Worm (Caenorhabditis elegans): Measurements from ENCODE around the gene F40G12.7.

F40G12.7 gene

ce11 chrV:14248654-14249053 lies 25.7 kb upstream of the F40G12.7 start, which contains the start of gene K02E11.6:
TSS of gene K02E11.6 (plus strand) at chrV:14248802.
- no peak for TF ChIP-seq ztf-29 (GFP tag; IDR thresholded peaks at IDR 0.05)
- no peak for TF ChIP-seq cog-1 (tag; optimal IDR thresholded peaks at IDR 0.05)
- TF ChIP-seq klf-2 (GFP tag; conservative IDR thresholded peaks at IDR 0.05): no peak

- TF ChIP-seq T22C8.4 (GFP tag; IDR thresholded peaks at IDR 0.05) (no peak), tab-1 (GFP tag; IDR thresholded peaks at IDR 0.05) (no peak), ref-1 (GFP tag; conservative IDR thresholded peaks at IDR 0.05) (no peak)
Measured at ce11 chrV:14252025-14252424, 22.3 kb upstream of the F40G12.7 start, which contains the start of gene K02E11.5. TSS of gene K02E11.5 (plus strand) at chrV:14252325.

DNA sequence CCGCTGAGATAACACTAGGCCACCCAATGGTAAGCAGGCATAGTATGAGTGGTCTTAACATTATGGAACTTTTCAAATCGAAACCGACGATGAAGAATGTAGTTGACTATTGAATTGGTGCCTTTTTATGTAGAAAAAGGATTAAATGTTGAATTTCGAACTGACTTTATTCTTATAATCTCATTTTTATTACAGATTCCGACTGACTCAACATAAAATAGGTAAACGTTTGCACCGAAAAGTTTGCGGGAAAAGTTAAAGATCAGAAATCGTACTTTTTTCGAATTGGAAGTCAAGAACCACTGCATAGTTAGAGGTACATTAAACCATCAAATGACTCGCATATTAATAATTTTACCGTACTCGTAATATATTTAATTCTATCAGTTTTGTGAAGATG lies 20.1 kb upstream of the F40G12.7 start, which contains the start of gene K02E11.7:
TSS of gene K02E11.7 (minus strand) at position 101 of the 400 bp plus-strand sequence.
- TF ChIP-seq cog-1 (tag; optimal IDR thresholded peaks at IDR 0.05) (no peak), ztf-29 (GFP tag; IDR thresholded peaks at IDR 0.05) (no peak), ref-1 (GFP tag; conservative IDR thresholded peaks at IDR 0.05) (no peak), tab-1 (GFP tag; IDR thresholded peaks at IDR 0.05) (no peak), med-1 (GFP tag; optimal IDR thresholded peaks at IDR 0.05; ENCODE audit: insufficient read depth) (no peak), klf-2 (GFP tag; conservative IDR thresholded peaks at IDR 0.05) (no peak), T22C8.4 (GFP tag; IDR thresholded peaks at IDR 0.05) (no peak), ztf-23 (GFP tag; IDR thresholded peaks at IDR 0.05) (no peak), flt-1 (GFP tag; IDR thresholded peaks at IDR 0.05) (no peak)

ce11 chrV:14256813-14257212 lies 17.6 kb upstream of the F40G12.7 start, which contains the start of gene sre-8:
TSS of gene sre-8 (plus strand) at chrV:14257113.
- TF ChIP-seq T22C8.4 (GFP tag; IDR thresholded peaks at IDR 0.05) (no peak), cog-1 (tag; optimal IDR thresholded peaks at IDR 0.05) (no peak), flt-1 (GFP tag; IDR thresholded peaks at IDR 0.05) (no peak), klf-2 (GFP tag; conservative IDR thresholded peaks at IDR 0.05) (no peak), ztf-23 (GFP tag; IDR thresholded peaks at IDR 0.05) (no peak)

DNA sequence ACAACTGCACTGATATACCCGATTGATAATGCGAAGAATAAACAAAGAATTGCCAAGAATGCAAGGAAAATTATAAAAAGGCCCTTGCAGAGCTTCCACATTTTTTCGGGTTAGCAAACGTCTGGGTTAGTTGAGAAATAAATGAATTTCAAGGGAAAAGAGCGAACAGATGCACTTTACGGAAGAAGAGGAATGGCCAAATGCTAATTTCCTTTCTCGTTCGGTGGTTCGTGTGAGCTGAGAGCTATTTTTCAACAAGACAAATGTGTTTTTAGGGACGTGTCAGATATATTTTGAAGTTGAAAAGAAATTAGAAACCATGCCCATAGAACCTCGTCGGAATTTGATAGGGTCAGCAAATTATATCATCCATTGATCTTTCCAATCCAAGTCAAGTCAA lies 13.5 kb upstream of the F40G12.7 start, which contains the start of gene F40G12.2:
TSS of gene F40G12.2 (minus strand) at position 101 of the 400 bp plus-strand sequence.
- no peak for TF ChIP-seq T22C8.4 (GFP tag; IDR thresholded peaks at IDR 0.05)
- no peak for TF ChIP-seq tab-1 (GFP tag; IDR thresholded peaks at IDR 0.05)
- TF ChIP-seq ztf-23 (GFP tag; IDR thresholded peaks at IDR 0.05): no peak
- no peak for TF ChIP-seq ztf-29 (GFP tag; IDR thresholded peaks at IDR 0.05)
- TF ChIP-seq med-1 (GFP tag; optimal IDR thresholded peaks at IDR 0.05; ENCODE audit: insufficient read depth): no peak
- no peak for TF ChIP-seq flt-1 (GFP tag; IDR thresholded peaks at IDR 0.05)

DNA sequence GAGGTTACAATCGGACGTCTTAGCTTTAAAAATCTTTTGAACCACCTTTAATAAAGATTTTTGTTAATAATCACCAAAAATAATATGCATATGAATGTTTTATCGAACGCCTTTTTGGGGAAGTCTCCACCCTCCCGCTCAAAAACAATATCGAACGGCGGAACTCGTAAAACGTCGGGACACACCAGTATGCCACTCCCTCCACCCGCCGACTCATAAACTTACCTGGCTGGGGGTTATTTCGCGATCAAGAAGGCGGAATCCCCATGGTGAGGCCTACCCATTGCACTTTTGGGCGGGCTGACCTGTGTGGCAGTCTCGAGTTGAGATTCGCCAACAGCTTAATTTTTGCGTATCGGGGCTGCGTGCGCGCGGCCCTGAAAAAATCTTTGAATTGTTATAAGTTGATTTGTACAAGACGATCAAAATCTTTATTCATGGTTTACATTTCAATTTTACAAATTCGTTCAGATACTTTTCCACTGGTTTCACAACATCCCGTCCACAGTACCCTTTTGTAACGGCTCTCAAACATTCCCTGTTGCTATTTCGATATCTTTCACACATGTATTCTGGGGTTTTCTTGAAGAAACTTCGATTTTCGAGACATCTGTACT lies 6.9 kb upstream of the F40G12.7 start:
- TF ChIP-seq flt-1 (GFP tag; IDR thresholded peaks at IDR 0.05): no peak
- TF ChIP-seq med-1 (GFP tag; optimal IDR thresholded peaks at IDR 0.05; ENCODE audit: insufficient read depth): no peak
- TF ChIP-seq ref-1 (GFP tag; conservative IDR thresholded peaks at IDR 0.05): no peak
- no peak for TF ChIP-seq ztf-29 (GFP tag; IDR thresholded peaks at IDR 0.05)
- TF ChIP-seq tab-1 (GFP tag; IDR thresholded peaks at IDR 0.05): no peak
- TF ChIP-seq klf-2 (GFP tag; conservative IDR thresholded peaks at IDR 0.05): no peak
- TF ChIP-seq ztf-23 (GFP tag; IDR thresholded peaks at IDR 0.05): no peak
- TF ChIP-seq cog-1 (tag; optimal IDR thresholded peaks at IDR 0.05): no peak
- TF ChIP-seq T22C8.4 (GFP tag; IDR thresholded peaks at IDR 0.05): no peak

DNA sequence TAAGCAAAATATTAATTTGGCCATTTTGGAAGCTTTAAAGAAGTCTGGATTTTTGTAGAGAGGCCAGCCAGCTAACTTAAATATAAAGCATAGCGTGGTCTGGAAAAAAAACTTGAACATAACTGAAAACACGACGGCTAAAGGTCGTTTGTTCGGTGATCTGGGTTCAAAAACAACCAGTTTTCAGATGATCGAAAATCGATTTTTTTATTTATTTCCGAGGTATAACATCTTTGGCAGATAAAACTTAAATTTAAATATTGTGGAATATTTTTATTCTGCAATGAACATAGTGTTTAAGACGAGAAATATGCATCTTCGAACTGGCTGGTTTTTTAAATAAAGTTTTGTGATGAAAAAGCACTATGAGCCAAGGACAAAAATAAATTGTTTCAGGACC lies 5.8 kb upstream of the F40G12.7 start, which contains the start of gene F40G12.4:
TSS of gene F40G12.4 (minus strand) at position 101 of the 400 bp plus-strand sequence.
- TF ChIP-seq med-1 (GFP tag; optimal IDR thresholded peaks at IDR 0.05; ENCODE audit: insufficient read depth) (no peak), cog-1 (tag; optimal IDR thresholded peaks at IDR 0.05) (no peak), ref-1 (GFP tag; conservative IDR thresholded peaks at IDR 0.05) (no peak), tab-1 (GFP tag; IDR thresholded peaks at IDR 0.05) (no peak), ztf-29 (GFP tag; IDR thresholded peaks at IDR 0.05) (no peak), ztf-23 (GFP tag; IDR thresholded peaks at IDR 0.05) (no peak), T22C8.4 (GFP tag; IDR thresholded peaks at IDR 0.05) (no peak), klf-2 (GFP tag; conservative IDR thresholded peaks at IDR 0.05) (no peak), flt-1 (GFP tag; IDR thresholded peaks at IDR 0.05) (no peak)

ce11 chrV:14270729-14271128 lies 3.6 kb upstream of the F40G12.7 start, which contains the start of gene F40G12.5:
TSS of gene F40G12.5 (minus strand) at chrV:14270829.
- no peak for TF ChIP-seq klf-2 (GFP tag; conservative IDR thresholded peaks at IDR 0.05)
- TF ChIP-seq med-1 (GFP tag; optimal IDR thresholded peaks at IDR 0.05; ENCODE audit: insufficient read depth): no peak
- no peak for TF ChIP-seq flt-1 (GFP tag; IDR thresholded peaks at IDR 0.05)
- no peak for TF ChIP-seq ztf-23 (GFP tag; IDR thresholded peaks at IDR 0.05)
- TF ChIP-seq T22C8.4 (GFP tag; IDR thresholded peaks at IDR 0.05): no peak
- no peak for TF ChIP-seq ref-1 (GFP tag; conservative IDR thresholded peaks at IDR 0.05)
- TF ChIP-seq cog-1 (tag; optimal IDR thresholded peaks at IDR 0.05): no peak

DNA sequence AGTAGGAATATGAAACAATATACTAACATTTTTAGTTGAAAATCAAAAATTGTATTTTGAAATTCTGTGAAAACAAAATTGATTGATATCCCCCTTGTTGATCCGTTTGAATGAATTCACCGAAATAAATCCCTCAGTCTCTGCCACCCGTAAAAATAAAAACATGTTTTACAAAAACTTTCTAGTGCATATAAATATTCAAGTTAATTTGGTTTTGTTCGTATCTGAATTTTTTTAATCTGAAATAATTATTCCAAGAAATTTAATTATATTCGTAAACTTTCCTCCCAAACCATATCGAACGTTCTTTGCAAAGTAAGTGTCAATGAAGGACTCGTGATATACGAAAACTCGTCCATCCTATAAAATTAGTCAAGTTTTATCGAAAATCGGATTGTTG lies 1.3 kb upstream of the F40G12.7 start, which contains the start of gene F40G12.6:
TSS of gene F40G12.6 (minus strand) at position 101 of the 400 bp plus-strand sequence.
- no peak for TF ChIP-seq klf-2 (GFP tag; conservative IDR thresholded peaks at IDR 0.05)
- TF ChIP-seq ztf-29 (GFP tag; IDR thresholded peaks at IDR 0.05): no peak
- no peak for TF ChIP-seq med-1 (GFP tag; optimal IDR thresholded peaks at IDR 0.05; ENCODE audit: insufficient read depth)
- no peak for TF ChIP-seq ztf-23 (GFP tag; IDR thresholded peaks at IDR 0.05)
- no peak for TF ChIP-seq tab-1 (GFP tag; IDR thresholded peaks at IDR 0.05)
- no peak for TF ChIP-seq ref-1 (GFP tag; conservative IDR thresholded peaks at IDR 0.05)
- no peak for TF ChIP-seq cog-1 (tag; optimal IDR thresholded peaks at IDR 0.05)
- TF ChIP-seq flt-1 (GFP tag; IDR thresholded peaks at IDR 0.05): no peak
- no peak for TF ChIP-seq T22C8.4 (GFP tag; IDR thresholded peaks at IDR 0.05)

DNA sequence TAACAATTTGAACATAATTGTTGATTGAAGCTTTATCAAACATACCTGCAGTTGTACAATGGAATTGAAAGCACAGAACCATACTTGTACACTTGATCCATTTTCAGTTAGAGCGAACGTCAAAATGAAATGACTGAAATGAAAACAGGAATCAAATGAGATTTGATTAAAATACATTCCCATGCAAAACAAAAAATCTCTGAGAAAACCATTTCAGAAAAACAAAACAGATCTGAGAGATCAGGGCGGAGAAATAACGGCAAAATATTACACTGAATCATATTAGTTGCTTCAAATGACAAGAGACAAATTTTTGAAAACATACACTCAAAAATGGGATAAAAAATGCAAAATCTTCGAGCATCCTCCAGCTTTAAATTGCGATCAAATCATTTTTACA lies 5.4 kb downstream of the F40G12.7 start, which contains the start of gene srt-33:
TSS of gene srt-33 (minus strand) at position 101 of the 400 bp plus-strand sequence.
- TF ChIP-seq flt-1 (GFP tag; IDR thresholded peaks at IDR 0.05): no peak
- TF ChIP-seq ref-1 (GFP tag; conservative IDR thresholded peaks at IDR 0.05): no peak
- no peak for TF ChIP-seq T22C8.4 (GFP tag; IDR thresholded peaks at IDR 0.05)
- TF ChIP-seq tab-1 (GFP tag; IDR thresholded peaks at IDR 0.05): no peak
- no peak for TF ChIP-seq klf-2 (GFP tag; conservative IDR thresholded peaks at IDR 0.05)
- TF ChIP-seq ztf-23 (GFP tag; IDR thresholded peaks at IDR 0.05): no peak
- TF ChIP-seq cog-1 (tag; optimal IDR thresholded peaks at IDR 0.05): no peak
- TF ChIP-seq ztf-29 (GFP tag; IDR thresholded peaks at IDR 0.05): no peak
- no peak for TF ChIP-seq med-1 (GFP tag; optimal IDR thresholded peaks at IDR 0.05; ENCODE audit: insufficient read depth)

Measured in whole organism, midembryonic.